Fruit fly (Drosophila melanogaster) whole organism, embryonic: ENCODE measurements around the gene CG42268.

Experiments used
- Abd-B ChIP-seq: fragments of 200-800 bp; sonication (Bioruptor generic); optimal IDR thresholded peaks from 2 replicates; lab custom pipeline; 2018; ENCODE audit warnings: missing biosample characterization, mild to moderate bottlenecking, missing genetic modification characterization, moderate library complexity
- Atf6 ChIP-seq: fragments of 200-800 bp; sonication (Bioruptor generic); IDR thresholded peaks from 2 replicates; pipeline ENCODE4 v1.3.6; 2022; ENCODE audit warnings: missing biosample characterization, missing genetic modification characterization
- Awh ChIP-seq: fragments of 200-800 bp; sonication (Bioruptor generic); IDR thresholded peaks from 2 replicates; pipeline ENCODE4, ENCODE4 v1.3.6; 2022; ENCODE audit warnings: missing biosample characterization, missing genetic modification characterization
- CG10267 ChIP-seq: fragments of 200-800 bp; sonication (Bioruptor generic); optimal IDR thresholded peaks from 2 replicates; lab custom pipeline; 2018; ENCODE audit warnings: missing biosample characterization, mild to moderate bottlenecking, missing genetic modification characterization, moderate library complexity
- CG11247 ChIP-seq: fragments of 200-800 bp; sonication (Bioruptor generic); IDR thresholded peaks from 2 replicates; pipeline ENCODE4 v1.3.6; 2022; ENCODE audit warnings: missing biosample characterization, missing genetic modification characterization
- CG13287 ChIP-seq: fragments of 200-800 bp; sonication (Bioruptor generic); IDR thresholded peaks from 2 replicates; pipeline ENCODE4 v1.3.6; 2022; ENCODE audit warnings: missing biosample characterization, missing genetic modification characterization; ENCODE audit not compliant: partially characterized antibody
- CG13894 ChIP-seq: fragments of 200-800 bp; sonication (Bioruptor generic); optimal IDR thresholded peaks from 3 replicates; lab custom pipeline; 2018; ENCODE audit warnings: missing biosample characterization, mild to moderate bottlenecking, missing genetic modification characterization, moderate library complexity
- CG14667 ChIP-seq: fragments of 200-800 bp; sonication (Bioruptor generic); IDR thresholded peaks from 2 replicates; pipeline ENCODE4 v1.3.6; 2022; ENCODE audit warnings: missing biosample characterization, missing genetic modification characterization
- CG18764 ChIP-seq: fragments of 200-800 bp; sonication (Bioruptor generic); optimal IDR thresholded peaks from 3 replicates; lab custom pipeline; 2016; ENCODE audit warnings: missing biosample characterization, missing genetic modification characterization
- CG2199 ChIP-seq: fragments of 200-800 bp; sonication (Bioruptor generic); IDR thresholded peaks from 3 replicates; pipeline ENCODE4 v1.3.6; 2022; ENCODE audit warnings: missing biosample characterization, missing genetic modification characterization
- CG2712 ChIP-seq: fragments of 200-800 bp; optimal IDR thresholded peaks from 3 replicates; lab custom pipeline; 2019; ENCODE audit warnings: missing biosample characterization, mild to moderate bottlenecking, missing genetic modification characterization, moderate library complexity
- CG31365 ChIP-seq: fragments of 200-800 bp; sonication (Bioruptor generic); optimal IDR thresholded peaks from 2 replicates; lab custom pipeline; 2018; ENCODE audit warnings: missing biosample characterization, mild to moderate bottlenecking, missing genetic modification characterization
- CG3407 ChIP-seq: fragments of 200-800 bp; sonication (Bioruptor generic); optimal IDR thresholded peaks from 2 replicates; lab custom pipeline; 2018; ENCODE audit warnings: missing biosample characterization, mild to moderate bottlenecking, missing genetic modification characterization
- CG6791 ChIP-seq: fragments of 200-800 bp; sonication (Bioruptor generic); IDR thresholded peaks from 3 replicates; pipeline ENCODE4 v1.3.6; 2022; ENCODE audit warnings: missing biosample characterization, missing genetic modification characterization; ENCODE audit not compliant: partially characterized antibody
- CG7839 ChIP-seq: fragments of 200-800 bp; sonication (Bioruptor generic); optimal IDR thresholded peaks from 3 replicates; lab custom pipeline; 2018; ENCODE audit warnings: missing biosample characterization, mild to moderate bottlenecking, missing genetic modification characterization, moderate library complexity
- CG8765 ChIP-seq: fragments of 200-800 bp; sonication (Bioruptor generic); IDR thresholded peaks from 2 replicates; pipeline ENCODE4 v1.3.6; 2022; ENCODE audit warnings: missing biosample characterization, missing genetic modification characterization
- CG9215 ChIP-seq: fragments of 200-800 bp; sonication (Bioruptor generic); IDR thresholded peaks from 2 replicates; pipeline ENCODE4 v1.3.6; 2022; ENCODE audit warnings: missing biosample characterization, missing genetic modification characterization
- CG9817 ChIP-seq: fragments of 200-800 bp; sonication (Bioruptor generic); optimal IDR thresholded peaks from 2 replicates; lab custom pipeline; 2018; ENCODE audit warnings: missing biosample characterization, mild to moderate bottlenecking, missing genetic modification characterization, moderate library complexity
- CHES-1-like ChIP-seq: fragments of 200-800 bp; sonication (Bioruptor generic); optimal IDR thresholded peaks from 2 replicates; lab custom pipeline; 2016; ENCODE audit warnings: missing biosample characterization, missing genetic modification characterization
- Chrac-16 ChIP-seq: fragments of 200-800 bp; sonication (Bioruptor generic); optimal IDR thresholded peaks from 3 replicates; lab custom pipeline; 2016; ENCODE audit warnings: missing biosample characterization, missing genetic modification characterization
- CkIIα-i1 ChIP-seq: fragments of 200-800 bp; sonication (Bioruptor generic); IDR thresholded peaks from 2 replicates; pipeline ENCODE4 v1.3.6; 2022; ENCODE audit warnings: missing biosample characterization, missing genetic modification characterization
- D ChIP-seq, 2 experiments: fragments of 200-800 bp in 1 of 2; fragments of >200 bp in 1 of 2; sonication (Bioruptor generic) in 1 of 2; optimal IDR thresholded peaks; 2 replicates in 1 of 2; 3 replicates in 1 of 2; lab custom pipeline; 2017; ENCODE audit warnings: mild to moderate bottlenecking in 1 of 2, missing biosample characterization in 1 of 2, missing genetic modification characterization in 1 of 2, missing genetic modification reagents in 1 of 2
- Deaf1 ChIP-seq: fragments of 200-800 bp; optimal IDR thresholded peaks from 3 replicates; lab custom pipeline; 2019; ENCODE audit warnings: missing biosample characterization, mild to moderate bottlenecking, missing genetic modification characterization, moderate library complexity
- Dp ChIP-seq: fragments of 200-800 bp; sonication (Bioruptor generic); optimal IDR thresholded peaks from 2 replicates; lab custom pipeline; 2018; ENCODE audit warnings: missing biosample characterization, mild to moderate bottlenecking, missing genetic modification characterization, moderate library complexity
- E2f2 ChIP-seq: fragments of 200-800 bp; sonication (Bioruptor generic); IDR thresholded peaks from 2 replicates; pipeline ENCODE4 v1.3.6; 2022; ENCODE audit warnings: missing biosample characterization, missing genetic modification characterization
- Hr78 ChIP-seq, 2 experiments: fragments of 200-800 bp in 1 of 2; fragments of >200 bp in 1 of 2; sonication (Bioruptor generic) in 1 of 2; optimal IDR thresholded peaks; 2 replicates each; lab custom pipeline; 2017 to 2019; ENCODE audit warnings: missing biosample characterization in 2 of 2, missing genetic modification characterization in 2 of 2, mild to moderate bottlenecking in 1 of 2, moderate library complexity in 1 of 2
- Kr ChIP-seq: fragments of 200-800 bp; sonication (Bioruptor generic); optimal IDR thresholded peaks from 2 replicates; lab custom pipeline; 2017; ENCODE audit warnings: missing biosample characterization, mild to moderate bottlenecking, missing genetic modification characterization
- Mrtf ChIP-seq: fragments of 200-800 bp; sonication (Bioruptor generic); IDR thresholded peaks from 3 replicates; pipeline ENCODE4 v1.3.6; 2022; ENCODE audit warnings: missing biosample characterization, missing genetic modification characterization
- Poxn ChIP-seq: fragments of 200-800 bp; sonication (Bioruptor generic); IDR thresholded peaks from 2 replicates; pipeline ENCODE4 v1.3.6; 2022; ENCODE audit warnings: missing biosample characterization, missing genetic modification characterization
- Ravus ChIP-seq: fragments of 200-800 bp; sonication (Bioruptor generic); IDR thresholded peaks from 2 replicates; pipeline ENCODE4 v1.3.6; 2022; ENCODE audit warnings: missing biosample characterization, missing genetic modification characterization
- Scr ChIP-seq: fragments of 200-800 bp; sonication (Bioruptor generic); IDR thresholded peaks from 2 replicates; pipeline ENCODE4 v1.3.6; 2022; ENCODE audit warnings: missing biosample characterization, missing genetic modification characterization; ENCODE audit not compliant: partially characterized antibody
- abd-A ChIP-seq: fragments of 200-800 bp; sonication (Bioruptor generic); optimal IDR thresholded peaks from 3 replicates; lab custom pipeline; 2019; ENCODE audit warnings: missing biosample characterization, mild to moderate bottlenecking, missing genetic modification characterization, moderate library complexity
- cato ChIP-seq: fragments of 200-800 bp; sonication (Bioruptor generic); optimal IDR thresholded peaks from 2 replicates; lab custom pipeline; 2016; ENCODE audit warnings: missing biosample characterization, missing genetic modification characterization, borderline replicate concordance
- chm ChIP-seq: fragments of 200-800 bp; sonication (Bioruptor generic); IDR thresholded peaks from 2 replicates; pipeline ENCODE4 v1.3.6; 2022; ENCODE audit warnings: missing biosample characterization, missing genetic modification characterization
- dpn ChIP-seq, 2 experiments: fragments of 200-800 bp; sonication (Bioruptor generic); optimal IDR thresholded peaks; 3 replicates each; lab custom pipeline; 2016; ENCODE audit warnings: missing biosample characterization in 2 of 2, missing genetic modification characterization in 2 of 2
- emc ChIP-seq: fragments of 200-800 bp; sonication (Bioruptor generic); optimal IDR thresholded peaks from 2 replicates; lab custom pipeline; 2016; ENCODE audit warnings: missing biosample characterization, missing genetic modification characterization
- eyg ChIP-seq: fragments of 200-800 bp; sonication (Bioruptor generic); optimal IDR thresholded peaks from 3 replicates; lab custom pipeline; 2016; ENCODE audit warnings: missing biosample characterization, missing genetic modification characterization
- hbn ChIP-seq: fragments of 200-800 bp; sonication (Bioruptor generic); IDR thresholded peaks from 2 replicates; pipeline ENCODE4 v1.3.6; 2022; ENCODE audit warnings: missing biosample characterization, missing genetic modification characterization; ENCODE audit not compliant: partially characterized antibody
- ind ChIP-seq: fragments of 200-800 bp; sonication (Bioruptor generic); optimal IDR thresholded peaks from 3 replicates; lab custom pipeline; 2016; ENCODE audit warnings: missing biosample characterization, missing genetic modification characterization
- inv ChIP-seq: fragments of 200-800 bp; sonication (Bioruptor generic); IDR thresholded peaks from 2 replicates; pipeline ENCODE4 v1.3.6; 2022; ENCODE audit warnings: missing biosample characterization, missing genetic modification characterization; ENCODE audit not compliant: partially characterized antibody
- jing ChIP-seq: fragments of 200-800 bp; sonication (Bioruptor generic); optimal IDR thresholded peaks from 2 replicates; lab custom pipeline; 2018; ENCODE audit warnings: missing biosample characterization, mild to moderate bottlenecking, missing genetic modification characterization
- jumu ChIP-seq: fragments of 200-800 bp; sonication (Bioruptor generic); optimal IDR thresholded peaks from 3 replicates; lab custom pipeline; 2016; ENCODE audit warnings: missing biosample characterization, missing genetic modification characterization
- lilli ChIP-seq: fragments of 200-800 bp; sonication (Bioruptor generic); optimal IDR thresholded peaks from 3 replicates; lab custom pipeline; 2016; ENCODE audit warnings: missing biosample characterization, missing genetic modification characterization
- lmd ChIP-seq: fragments of 200-800 bp; sonication (Bioruptor generic); IDR thresholded peaks from 2 replicates; pipeline ENCODE4 v1.3.6; 2022; ENCODE audit warnings: missing biosample characterization, missing genetic modification characterization
- luna ChIP-seq: fragments of 200-800 bp; sonication (Bioruptor generic); optimal IDR thresholded peaks from 2 replicates; lab custom pipeline; 2016; ENCODE audit warnings: missing biosample characterization, missing genetic modification characterization
- ranshi ChIP-seq: fragments of 200-800 bp; sonication (Bioruptor generic); IDR thresholded peaks from 2 replicates; pipeline ENCODE4 v1.3.6; 2022; ENCODE audit warnings: missing biosample characterization, missing genetic modification characterization
- sens ChIP-seq: fragments of 200-800 bp; sonication (Bioruptor generic); peaks from one replicate; lab custom pipeline; 2016; ENCODE audit warnings: missing biosample characterization, missing genetic modification characterization
- toy ChIP-seq: fragments of 200-800 bp; sonication (Bioruptor generic); IDR thresholded peaks from 2 replicates; pipeline ENCODE4 v1.3.6; 2022; ENCODE audit warnings: missing biosample characterization, missing genetic modification characterization
- unc-4 ChIP-seq: fragments of 200-800 bp; sonication (Bioruptor generic); IDR thresholded peaks from 2 replicates; pipeline ENCODE4 v1.3.6; 2022; ENCODE audit warnings: missing biosample characterization, missing genetic modification characterization; ENCODE audit not compliant: partially characterized antibody
- unpg ChIP-seq: fragments of 200-800 bp; sonication (Bioruptor generic); optimal IDR thresholded peaks from 3 replicates; lab custom pipeline; 2018; ENCODE audit warnings: missing biosample characterization, mild to moderate bottlenecking, missing genetic modification characterization, moderate library complexity
- zfh2 ChIP-seq: fragments of 200-800 bp; sonication (Bioruptor generic); optimal IDR thresholded peaks from 2 replicates; lab custom pipeline; 2016; ENCODE audit warnings: missing biosample characterization, missing genetic modification characterization

The CG42268 gene

dm6 chr3L:9726707-9727106, 33.5 kb downstream of the CG42268 start, which contains the start of gene Naa60 (continued):
- TF ChIP-seq Mrtf (GFP tag; lab: Robert Waterston, UW): no peak
- no peak for TF ChIP-seq CG9215 (GFP tag; lab: Robert Waterston, UW)
- no peak for TF ChIP-seq emc (GFP tag; lab: Kevin White, UChicago)
- no peak for TF ChIP-seq CG14667 (GFP tag; lab: Robert Waterston, UW)
- no peak for TF ChIP-seq dpn (GFP tag; optimal IDR thresholded peaks at IDR 0.05; lab: Kevin White, UChicago)
- TF ChIP-seq cato (GFP tag; lab: Kevin White, UChicago): no peak
- no peak for TF ChIP-seq abd-A (tag; lab: Kevin White, UChicago)
- no peak for TF ChIP-seq ind (GFP tag; lab: Kevin White, UChicago)
- TF ChIP-seq Poxn (GFP tag; lab: Robert Waterston, UW): no peak
- TF ChIP-seq Awh (GFP tag; lab: Robert Waterston, UW): no peak
- no peak for TF ChIP-seq lmd (GFP tag; lab: Robert Waterston, UW)
- no peak for TF ChIP-seq unpg
- TF ChIP-seq jumu: no peak
- TF ChIP-seq Kr (GFP tag; lab: Kevin White, UChicago): no peak
- no peak for TF ChIP-seq Atf6 (GFP tag; lab: Robert Waterston, UW)
- no peak for TF ChIP-seq Deaf1
- TF ChIP-seq D (optimal IDR thresholded peaks at IDR 0.05; lab: Kevin White, UChicago): no peak
- TF ChIP-seq D (GFP tag; optimal IDR thresholded peaks at IDR 0.05; lab: Kevin White, UChicago): no peak
- no peak for TF ChIP-seq jing (GFP tag; lab: Kevin White, UChicago)
- peak; percentile 90 for TF ChIP-seq hbn (GFP tag; lab: Robert Waterston, UW)
- TF ChIP-seq Dp (GFP tag; lab: Kevin White, UChicago): peak; percentile 74
- peak; percentile 92 for TF ChIP-seq unc-4
- TF ChIP-seq toy (GFP tag; lab: Robert Waterston, UW): no peak
- TF ChIP-seq CG2712: peak; percentile 61
- no peak for TF ChIP-seq CG7839 (tag; lab: Kevin White, UChicago)
- peak; percentile 79 for TF ChIP-seq E2f2
- TF ChIP-seq luna (GFP tag; lab: Kevin White, UChicago): no peak
- TF ChIP-seq sens (GFP tag; lab: Kevin White, UChicago): peak; percentile 49
- no peak for TF ChIP-seq CG9817 (tag; lab: Kevin White, UChicago)
- no peak for TF ChIP-seq ranshi (GFP tag; lab: Robert Waterston, UW)
- TF ChIP-seq CG31365 (tag; lab: Kevin White, UChicago): no peak
- TF ChIP-seq Chrac-16: no peak
- no peak for TF ChIP-seq Hr78 (GFP tag; optimal IDR thresholded peaks at IDR 0.05; lab: Kevin White, UChicago)
- peak; percentile 88 for TF ChIP-seq CG6791 (GFP tag; lab: Robert Waterston, UW)
- no peak for TF ChIP-seq Ravus
- TF ChIP-seq CG8765: no peak
- no peak for TF ChIP-seq CG18764 (GFP tag; lab: Kevin White, UChicago)
- TF ChIP-seq CG13894 (tag; lab: Kevin White, UChicago): no peak
- TF ChIP-seq Abd-B (GFP tag; lab: Kevin White, UChicago): no peak
- no peak for TF ChIP-seq CG2199 (GFP tag; lab: Robert Waterston, UW)
- peak; percentile 1 for TF ChIP-seq CHES-1-like (GFP tag; lab: Kevin White, UChicago)
- no peak for TF ChIP-seq CkIIα-i1 (GFP tag; lab: Robert Waterston, UW)
- TF ChIP-seq inv (GFP tag; lab: Robert Waterston, UW): peak; percentile 86
- peak; percentile 47 for TF ChIP-seq CG10267
- no peak for TF ChIP-seq zfh2 (GFP tag; lab: Kevin White, UChicago)
- no peak for TF ChIP-seq chm
- peak; percentile 91 for TF ChIP-seq Scr (GFP tag; lab: Robert Waterston, UW)
- no peak for TF ChIP-seq CG3407 (GFP tag; lab: Kevin White, UChicago)
- no peak for TF ChIP-seq eyg (GFP tag; lab: Kevin White, UChicago)
- TF ChIP-seq CG13287 (GFP tag; lab: Robert Waterston, UW): peak; percentile 93
- no peak for TF ChIP-seq CG11247
- TF ChIP-seq lilli (GFP tag; lab: Kevin White, UChicago): peak; percentile 27
